Fruit fly (Drosophila melanogaster): ENCODE measurements around the gene CG4880.

- no peak for TF ChIP-seq CG8478 (optimal IDR thresholded peaks at IDR 0.05)
- no peak for TF ChIP-seq psq (optimal IDR thresholded peaks at IDR 0.05)
These were observed 46.3 kb downstream of the CG4880 start for dm6 chrX:16932820-16933386.

Data from whole organism.